Fruit fly (Drosophila melanogaster) whole organism, embryonic: ENCODE measurements around the gene dgt1.
A peak's percentile ranks its signal among the peaks of the same experiment; 100 is the strongest.

ENCODE experiments used
- Abd-B ChIP-seq: fragments of 200-800 bp; sonication (Bioruptor generic); optimal IDR thresholded peaks from 2 replicates; lab custom pipeline; 2018; ENCODE audit warnings: missing biosample characterization, mild to moderate bottlenecking, missing genetic modification characterization, moderate library complexity
- C15 ChIP-seq: fragments of 200-800 bp; sonication (Bioruptor generic); IDR thresholded peaks from 3 replicates; pipeline ENCODE4 v1.3.6; 2022; ENCODE audit warnings: missing biosample characterization, missing genetic modification characterization
- CG10366 ChIP-seq: fragments of 200-800 bp; sonication (Bioruptor generic); IDR thresholded peaks from 2 replicates; pipeline ENCODE4 v1.3.6; 2022; ENCODE audit warnings: missing biosample characterization, missing genetic modification characterization
- CG13287 ChIP-seq: fragments of 200-800 bp; sonication (Bioruptor generic); IDR thresholded peaks from 2 replicates; pipeline ENCODE4 v1.3.6; 2022; ENCODE audit warnings: missing biosample characterization, missing genetic modification characterization; ENCODE audit not compliant: partially characterized antibody
- CG14965 ChIP-seq: fragments of 200-800 bp; sonication (Bioruptor generic); optimal IDR thresholded peaks from 2 replicates; lab custom pipeline; 2016; ENCODE audit warnings: missing biosample characterization, missing genetic modification characterization, borderline replicate concordance
- CG1792 ChIP-seq: fragments of 200-800 bp; sonication (Bioruptor generic); optimal IDR thresholded peaks from 2 replicates; lab custom pipeline; 2016; ENCODE audit warnings: missing biosample characterization, missing genetic modification characterization
- CG2129 ChIP-seq: fragments of 200-800 bp; sonication (Bioruptor generic); IDR thresholded peaks from 2 replicates; pipeline ENCODE4 v1.3.6; 2022; ENCODE audit warnings: missing biosample characterization, missing genetic modification characterization; ENCODE audit not compliant: partially characterized antibody
- CG42726 ChIP-seq: fragments of 200-800 bp; sonication (Bioruptor generic); IDR thresholded peaks from 2 replicates; pipeline ENCODE4 v1.3.6; 2022; ENCODE audit warnings: missing biosample characterization, missing genetic modification characterization; ENCODE audit not compliant: partially characterized antibody
- CG4820 ChIP-seq: fragments of 200-800 bp; sonication (Bioruptor generic); optimal IDR thresholded peaks from 3 replicates; lab custom pipeline; 2016; ENCODE audit warnings: missing biosample characterization, missing genetic modification characterization
- CG6175 ChIP-seq: fragments of 200-800 bp; sonication (Bioruptor generic); IDR thresholded peaks from 3 replicates; pipeline ENCODE4 v1.3.6; 2022; ENCODE audit warnings: missing biosample characterization, missing genetic modification characterization
- CG6791 ChIP-seq: fragments of 200-800 bp; sonication (Bioruptor generic); IDR thresholded peaks from 3 replicates; pipeline ENCODE4 v1.3.6; 2022; ENCODE audit warnings: missing biosample characterization, missing genetic modification characterization; ENCODE audit not compliant: partially characterized antibody
- CG7839 ChIP-seq: fragments of 200-800 bp; sonication (Bioruptor generic); optimal IDR thresholded peaks from 3 replicates; lab custom pipeline; 2018; ENCODE audit warnings: missing biosample characterization, mild to moderate bottlenecking, missing genetic modification characterization, moderate library complexity
- CG9876 ChIP-seq: fragments of 200-800 bp; sonication (Bioruptor generic); optimal IDR thresholded peaks from 2 replicates; lab custom pipeline; 2016; ENCODE audit warnings: missing biosample characterization, missing genetic modification characterization
- CG9932 ChIP-seq: fragments of 200-800 bp; sonication (Bioruptor generic); IDR thresholded peaks from 2 replicates; pipeline ENCODE4 v1.3.6; 2022; ENCODE audit warnings: missing biosample characterization, missing genetic modification characterization
- Dll ChIP-seq: fragments of 200-800 bp; sonication (Bioruptor generic); IDR thresholded peaks from 4 replicates; pipeline ENCODE4 v1.3.6; 2022; ENCODE audit warnings: missing biosample characterization, missing genetic modification characterization; ENCODE audit not compliant: partially characterized antibody
- Ets65A ChIP-seq: fragments of 200-800 bp; sonication (Bioruptor generic); peaks from one replicate; lab custom pipeline; 2016; ENCODE audit warnings: missing biosample characterization, missing genetic modification characterization
- H2.0 ChIP-seq: fragments of 200-800 bp; sonication (Bioruptor generic); IDR thresholded peaks from 2 replicates; pipeline ENCODE4 v1.3.6; 2022; ENCODE audit warnings: missing biosample characterization, missing genetic modification characterization
- HHEX ChIP-seq: fragments of 200-800 bp; sonication (Bioruptor generic); optimal IDR thresholded peaks from 3 replicates; lab custom pipeline; 2017; ENCODE audit warnings: missing biosample characterization, mild to moderate bottlenecking, missing genetic modification characterization, missing genetic modification reagents
- HmgZ ChIP-seq: fragments of 200-800 bp; sonication (Bioruptor generic); optimal IDR thresholded peaks from 2 replicates; lab custom pipeline; 2018; ENCODE audit warnings: missing biosample characterization, mild to moderate bottlenecking, missing genetic modification characterization
- Hr51 ChIP-seq, 2 experiments: fragments of 200-800 bp; sonication (Bioruptor generic); optimal IDR thresholded peaks; 2 replicates in 1 of 2; 3 replicates in 1 of 2; lab custom pipeline; 2016 to 2018; ENCODE audit warnings: missing biosample characterization in 2 of 2, missing genetic modification characterization in 2 of 2, mild to moderate bottlenecking in 1 of 2, moderate library complexity in 1 of 2
- Hsf ChIP-seq: fragments of 200-800 bp; sonication (Bioruptor generic); optimal IDR thresholded peaks from 3 replicates; lab custom pipeline; 2016; ENCODE audit warnings: missing biosample characterization, missing genetic modification characterization
- Kr ChIP-seq: fragments of 200-800 bp; sonication (Bioruptor generic); optimal IDR thresholded peaks from 2 replicates; lab custom pipeline; 2017; ENCODE audit warnings: missing biosample characterization, mild to moderate bottlenecking, missing genetic modification characterization
- Mes4 ChIP-seq: fragments of 200-800 bp; sonication (Bioruptor generic); optimal IDR thresholded peaks from 2 replicates; lab custom pipeline; 2016; ENCODE audit warnings: missing biosample characterization, missing genetic modification characterization
- Myb ChIP-seq: fragments of 200-800 bp; sonication (Bioruptor generic); optimal IDR thresholded peaks from 2 replicates; lab custom pipeline; 2016; ENCODE audit warnings: missing biosample characterization, missing genetic modification characterization
- Neu2 ChIP-seq: fragments of 200-800 bp; sonication (Bioruptor generic); optimal IDR thresholded peaks from 3 replicates; lab custom pipeline; 2016; ENCODE audit warnings: missing biosample characterization, missing genetic modification characterization, borderline replicate concordance
- Optix ChIP-seq: fragments of 200-800 bp; sonication (Bioruptor generic); IDR thresholded peaks from 3 replicates; pipeline ENCODE4 v1.3.6; 2022; ENCODE audit warnings: missing biosample characterization, missing genetic modification characterization
- PHDP ChIP-seq: fragments of 200-800 bp; sonication (Bioruptor generic); optimal IDR thresholded peaks from 3 replicates; lab custom pipeline; 2018; ENCODE audit warnings: missing biosample characterization, mild to moderate bottlenecking, missing genetic modification characterization, moderate library complexity
- TFAM ChIP-seq: fragments of 200-800 bp; sonication (Bioruptor generic); optimal IDR thresholded peaks from 2 replicates; lab custom pipeline; 2017; ENCODE audit warnings: missing biosample characterization, missing genetic modification characterization, inconsistent platforms
- Xbp1 ChIP-seq: fragments of 200-800 bp; sonication (Bioruptor generic); optimal IDR thresholded peaks from 3 replicates; lab custom pipeline; 2016; ENCODE audit warnings: missing biosample characterization, mild to moderate bottlenecking, missing genetic modification characterization
- ab ChIP-seq: fragments of 200-800 bp; sonication (Bioruptor generic); optimal IDR thresholded peaks from 2 replicates; lab custom pipeline; 2016; ENCODE audit warnings: missing biosample characterization, missing genetic modification characterization
- aop ChIP-seq: fragments of 200-800 bp; sonication (Bioruptor generic); IDR thresholded peaks from 2 replicates; pipeline ENCODE4 v1.3.6; 2022; ENCODE audit warnings: missing biosample characterization, missing genetic modification characterization
- chinmo ChIP-seq: fragments of 200-800 bp; sonication (Bioruptor generic); IDR thresholded peaks from 4 replicates; pipeline ENCODE4 v1.3.6; 2022; ENCODE audit warnings: missing biosample characterization, missing genetic modification characterization; ENCODE audit not compliant: partially characterized antibody
- chm ChIP-seq: fragments of 200-800 bp; sonication (Bioruptor generic); IDR thresholded peaks from 2 replicates; pipeline ENCODE4 v1.3.6; 2022; ENCODE audit warnings: missing biosample characterization, missing genetic modification characterization
- crp ChIP-seq, 2 experiments: fragments of 200-800 bp; sonication (Bioruptor generic); optimal IDR thresholded peaks; 2 replicates in 1 of 2; 3 replicates in 1 of 2; lab custom pipeline; 2017; ENCODE audit warnings: missing biosample characterization in 2 of 2, missing genetic modification characterization in 2 of 2, mild to moderate bottlenecking in 1 of 2, moderate library complexity in 1 of 2
- cwo ChIP-seq: fragments of 200-800 bp; sonication (Bioruptor generic); optimal IDR thresholded peaks from 3 replicates; lab custom pipeline; 2017; ENCODE audit warnings: missing biosample characterization, missing genetic modification characterization, mild to moderate bottlenecking, moderate library complexity, missing genetic modification reagents
- dimm ChIP-seq: fragments of 200-800 bp; sonication (Bioruptor generic); IDR thresholded peaks from 2 replicates; pipeline ENCODE4 v1.3.6; 2022; ENCODE audit warnings: missing biosample characterization, missing genetic modification characterization
- disco-r ChIP-seq: fragments of 200-800 bp; sonication (Bioruptor generic); optimal IDR thresholded peaks from 2 replicates; lab custom pipeline; 2016; ENCODE audit warnings: missing biosample characterization, missing genetic modification characterization
- ems ChIP-seq: fragments of 200-800 bp; sonication (Bioruptor generic); optimal IDR thresholded peaks from 3 replicates; lab custom pipeline; 2016; ENCODE audit warnings: missing biosample characterization, missing genetic modification characterization
- fd3F ChIP-seq: fragments of 200-800 bp; sonication (Bioruptor generic); optimal IDR thresholded peaks from 2 replicates; lab custom pipeline; 2018; ENCODE audit warnings: missing biosample characterization, mild to moderate bottlenecking, missing genetic modification characterization, moderate library complexity
- gce ChIP-seq: fragments of 200-800 bp; sonication (Bioruptor generic); IDR thresholded peaks from 3 replicates; pipeline ENCODE4 v1.3.6; 2022; ENCODE audit warnings: missing biosample characterization, missing genetic modification characterization
- grau ChIP-seq: fragments of 200-800 bp; optimal IDR thresholded peaks from 3 replicates; lab custom pipeline; 2019; ENCODE audit warnings: missing biosample characterization, mild to moderate bottlenecking, missing genetic modification characterization, moderate library complexity
- hbn ChIP-seq: fragments of 200-800 bp; sonication (Bioruptor generic); IDR thresholded peaks from 2 replicates; pipeline ENCODE4 v1.3.6; 2022; ENCODE audit warnings: missing biosample characterization, missing genetic modification characterization; ENCODE audit not compliant: partially characterized antibody
- maf-S ChIP-seq: fragments of 200-800 bp; sonication (Bioruptor generic); optimal IDR thresholded peaks from 2 replicates; lab custom pipeline; 2016; ENCODE audit warnings: missing biosample characterization, missing genetic modification characterization
- nau ChIP-seq: fragments of 200-800 bp; sonication (Bioruptor generic); optimal IDR thresholded peaks from 3 replicates; lab custom pipeline; 2017; ENCODE audit warnings: missing biosample characterization, mild to moderate bottlenecking, missing genetic modification characterization, missing genetic modification reagents
- p53 ChIP-seq: fragments of 200-800 bp; sonication (Bioruptor generic); optimal IDR thresholded peaks from 2 replicates; lab custom pipeline; 2016; ENCODE audit warnings: missing biosample characterization, missing genetic modification characterization
- run ChIP-seq: fragments of 200-800 bp; sonication (Bioruptor generic); optimal IDR thresholded peaks from 3 replicates; lab custom pipeline; 2018; ENCODE audit warnings: missing biosample characterization, mild to moderate bottlenecking, missing genetic modification characterization
- slbo ChIP-seq: fragments of 200-800 bp; sonication (Bioruptor generic); IDR thresholded peaks from 2 replicates; pipeline ENCODE4 v1.3.6; 2022; ENCODE audit warnings: missing biosample characterization, missing genetic modification characterization
- slp2 ChIP-seq: fragments of 200-800 bp; sonication (Bioruptor generic); optimal IDR thresholded peaks from 2 replicates; lab custom pipeline; 2016; ENCODE audit warnings: missing biosample characterization, missing genetic modification characterization
- sqz ChIP-seq: fragments of 200-800 bp; sonication (Bioruptor generic); optimal IDR thresholded peaks from 3 replicates; lab custom pipeline; 2018; ENCODE audit warnings: missing biosample characterization, mild to moderate bottlenecking, missing genetic modification characterization
- unc-4 ChIP-seq: fragments of 200-800 bp; sonication (Bioruptor generic); IDR thresholded peaks from 2 replicates; pipeline ENCODE4 v1.3.6; 2022; ENCODE audit warnings: missing biosample characterization, missing genetic modification characterization; ENCODE audit not compliant: partially characterized antibody

dgt1 gene

DNA sequence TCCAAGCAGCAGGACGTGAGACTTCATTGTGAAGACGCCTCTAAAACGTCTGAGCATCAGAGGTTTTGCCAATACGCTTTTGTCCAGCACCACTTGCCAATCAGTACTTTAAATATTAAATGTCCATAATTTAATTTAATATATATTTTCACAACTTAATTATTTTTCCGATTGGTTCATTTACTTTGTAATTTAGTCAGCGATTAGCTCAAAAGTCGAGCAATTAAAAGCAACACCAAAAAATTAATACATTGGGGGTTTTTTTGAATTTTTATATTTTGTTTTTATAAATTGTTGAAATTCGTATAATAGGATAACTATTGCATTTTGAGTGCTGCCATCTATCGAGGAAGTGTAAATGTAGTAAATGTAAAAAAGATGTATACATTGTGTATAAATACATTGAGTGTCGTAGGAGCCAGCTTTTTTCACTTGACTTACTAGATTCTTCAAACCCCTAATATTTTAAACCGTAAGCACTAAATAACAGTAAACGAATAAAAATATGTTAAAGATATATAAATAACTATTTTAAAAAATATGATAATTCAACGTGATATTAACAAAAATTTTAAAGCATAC is 46.6 kb upstream of the dgt1 start, which contains the start of gene CG15517 (continued):
- TF ChIP-seq gce (no peak), Ets65A (GFP tag; lab: Kevin White, UChicago) (peak; percentile 53), slbo (GFP tag; lab: Robert Waterston, UW) (peak; percentile 55), Xbp1 (GFP tag; lab: Kevin White, UChicago) (peak; percentile 20), ems (GFP tag; lab: Kevin White, UChicago) (no peak), grau (peak; percentile 32), CG1792 (GFP tag; lab: Kevin White, UChicago) (no peak), CG14965 (GFP tag; lab: Kevin White, UChicago) (no peak), fd3F (GFP tag; lab: Kevin White, UChicago) (no peak), aop (no peak), Neu2 (GFP tag; lab: Kevin White, UChicago) (no peak), HHEX (no peak), CG13287 (GFP tag; lab: Robert Waterston, UW) (peak; percentile 8; the same call in 1 of the 2 replicates), chm (no peak), disco-r (GFP tag; lab: Kevin White, UChicago) (no peak), CG4820 (no peak), Abd-B (GFP tag; lab: Kevin White, UChicago) (no peak), nau (GFP tag; lab: Kevin White, UChicago) (no peak), C15 (no peak), CG10366 (no peak), dimm (GFP tag; lab: Robert Waterston, UW) (no peak), TFAM (GFP tag; lab: Kevin White, UChicago) (no peak), HmgZ (tag; lab: Kevin White, UChicago) (peak; percentile 52), cwo (GFP tag; lab: Kevin White, UChicago) (no peak), hbn (GFP tag; lab: Robert Waterston, UW) (no peak), ab (GFP tag; lab: Kevin White, UChicago) (no peak), Optix (no peak), CG7839 (tag; lab: Kevin White, UChicago) (peak; percentile 38), PHDP (tag; lab: Kevin White, UChicago) (peak; percentile 14), unc-4 (GFP tag; lab: Robert Waterston, UW) (no peak), p53 (GFP tag; lab: Kevin White, UChicago) (no peak), maf-S (no peak), sqz (GFP tag; lab: Kevin White, UChicago) (no peak), CG9932 (peak; percentile 54), Hr51 (GFP tag; optimal IDR thresholded peaks at IDR 0.05; lab: Kevin White, UChicago) (peak in 1 of 2 experiments; percentile 9), run (tag; lab: Kevin White, UChicago) (no peak), CG2129 (no peak), chinmo (peak; percentile 66; the same call in 1 of the 4 replicates), Kr (GFP tag; lab: Kevin White, UChicago) (no peak), H2.0 (GFP tag; lab: Robert Waterston, UW) (no peak), CG6175 (GFP tag; lab: Robert Waterston, UW) (no peak), CG9876 (GFP tag; lab: Kevin White, UChicago) (no peak), Dll (GFP tag; lab: Robert Waterston, UW) (no peak), Mes4 (no peak), crp (GFP tag; optimal IDR thresholded peaks at IDR 0.05; lab: Kevin White, UChicago) (no peak), CG6791 (GFP tag; lab: Robert Waterston, UW) (peak; percentile 60; the same call in 1 of the 3 replicates), Myb (GFP tag; lab: Kevin White, UChicago) (peak; percentile 0), CG42726 (GFP tag; lab: Robert Waterston, UW) (peak; percentile 61), slp2 (GFP tag; lab: Kevin White, UChicago) (no peak), Hsf (GFP tag; lab: Kevin White, UChicago) (no peak)
